Fruit fly (Drosophila melanogaster) whole organism: ENCODE data around the gene CG15515.

Experiments used
- CG8478 ChIP-seq: fragments of >200 bp; optimal IDR thresholded peaks from 2 replicates; lab custom pipeline; 2018; ENCODE audit warnings: inconsistent platforms
- Dll ChIP-seq: fragments of >200 bp; optimal IDR thresholded peaks from 2 replicates; lab custom pipeline; 2017
- EcR ChIP-seq, 2 experiments: fragments of >200 bp; optimal IDR thresholded peaks; 2 replicates each; lab custom pipeline; 2017; ENCODE audit warnings: missing biosample characterization in 2 of 2, missing genetic modification characterization in 2 of 2, missing genetic modification reagents in 2 of 2
- pan ChIP-seq: fragments of >200 bp; optimal IDR thresholded peaks from 2 replicates; lab custom pipeline; 2017
- psq ChIP-seq: fragments of >200 bp; optimal IDR thresholded peaks from 2 replicates; lab custom pipeline; 2017
- usp ChIP-seq: fragments of >200 bp; optimal IDR thresholded peaks from 2 replicates; lab custom pipeline; 2017; ENCODE audit warnings: missing biosample characterization, missing genetic modification characterization, mixed read lengths

dm6 chr3R:29859763-29860162 is 45.5 kb upstream of the CG15515 start:
- TF ChIP-seq pan (lab: Kevin White, UChicago), result no peak
- TF ChIP-seq EcR (GFP tag; optimal IDR thresholded peaks at IDR 0.05; lab: Kevin White, UChicago), result no peak
- no peak for TF ChIP-seq Dll (lab: Kevin White, UChicago)
- no peak for TF ChIP-seq CG8478 (lab: Kevin White, UChicago)
- no peak for TF ChIP-seq psq (lab: Kevin White, UChicago)
- TF ChIP-seq usp (GFP tag; lab: Kevin White, UChicago), result no peak
